ENCODE assay signal across 4 worm cellular contexts in the genomic region with DNA sequence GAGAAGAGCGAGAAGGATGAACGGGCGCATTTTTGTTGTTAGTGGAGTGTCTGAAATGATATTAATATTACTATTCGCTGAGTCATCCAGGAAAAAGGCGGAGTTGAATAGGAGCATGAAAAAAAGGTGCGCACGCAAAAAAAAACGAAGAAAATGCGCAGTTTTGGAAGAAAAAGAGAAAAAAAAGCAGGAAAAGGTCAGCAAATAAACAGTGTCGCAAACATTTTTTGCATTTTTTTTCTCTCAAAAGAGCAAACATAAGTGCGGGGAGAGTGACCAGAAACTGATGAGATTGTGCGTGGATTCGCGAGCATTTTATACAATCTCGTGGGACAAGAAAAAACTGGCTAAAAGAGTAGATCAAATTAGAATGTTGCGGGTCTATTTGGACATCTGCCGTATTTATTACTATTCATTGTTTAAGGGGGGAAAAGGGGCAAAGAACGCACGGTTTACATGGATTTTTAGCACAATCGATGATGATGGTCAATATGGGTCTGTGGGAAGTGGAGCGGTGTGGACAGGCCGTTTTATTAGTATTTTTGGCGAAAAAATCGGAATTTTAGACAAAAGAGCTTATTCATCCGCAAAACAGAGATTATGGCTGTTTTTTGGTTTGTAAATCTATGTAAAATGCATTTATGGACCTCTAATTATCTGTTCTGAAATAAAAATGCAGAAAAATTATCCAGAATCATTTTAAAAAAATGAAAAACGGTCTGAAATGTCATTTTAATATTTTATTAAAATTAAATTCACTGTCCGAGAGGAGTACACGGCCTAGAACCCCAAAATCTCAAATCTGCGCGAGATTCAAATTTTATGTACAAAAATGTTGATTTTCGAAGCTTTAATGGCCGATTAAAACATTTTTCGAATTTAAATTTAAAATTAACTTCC.
TF ChIP-seq lines count a peak whose summit lies in the region.

A gene (minus strand): TSS at position 51 of the 900 bp plus-strand sequence.

TF ChIP-seq in whole organism, L1 larva, 84 proteins besides CTCF, POLR2A, EP300 and RAD21:
- TF ChIP-seq efl-1 (optimal IDR thresholded peaks at IDR 0.05; lab: Kevin White, UChicago) (peak; percentile 52 to 58), efl-1 (GFP tag; optimal IDR thresholded peaks at IDR 0.05 in 1 of 2; lab: Kevin White, UChicago) (peak; percentile 54 to 95), lin-35 (GFP tag; optimal IDR thresholded peaks at IDR 0.05; lab: Kevin White, UChicago) (peak in 1 of 2 experiments; percentile 59), snpc-4 (tag; optimal IDR thresholded peaks at IDR 0.05; lab: Kevin White, UChicago) (no peak), C16A3.4 (tag; optimal IDR thresholded peaks at IDR 0.05; lab: Kevin White, UChicago) (peak; percentile 4), unc-62 (GFP tag; optimal IDR thresholded peaks at IDR 0.05; lab: Kevin White, UChicago) (no peak), nhr-47 (tag; optimal IDR thresholded peaks at IDR 0.05; lab: Kevin White, UChicago) (no peak), dpl-1 (GFP tag; optimal IDR thresholded peaks at IDR 0.05; lab: Kevin White, UChicago) (peak; percentile 22 to 61 (median 51)), egl-27 (tag; optimal IDR thresholded peaks at IDR 0.05; lab: Kevin White, UChicago) (no peak), zip-4 (GFP tag; optimal IDR thresholded peaks at IDR 0.05; lab: Kevin White, UChicago) (no peak), pax-3 (tag; optimal IDR thresholded peaks at IDR 0.05; lab: Kevin White, UChicago) (no peak), lir-3 (tag; optimal IDR thresholded peaks at IDR 0.05; lab: Kevin White, UChicago; ENCODE audit: poor library complexity) (peak; percentile 3)
TF ChIP-seq in whole organism, L1 larva: peak in this region for 5.

TF ChIP-seq in whole organism, L2 larva, 48 proteins besides CTCF, POLR2A, EP300 and RAD21:
- no peak for TF ChIP-seq alr-1 (tag; optimal IDR thresholded peaks at IDR 0.05; lab: Kevin White, UChicago)
- no peak for TF ChIP-seq nhr-6 (tag; optimal IDR thresholded peaks at IDR 0.05; lab: Kevin White, UChicago)
- no peak for TF ChIP-seq mdl-1 (tag; optimal IDR thresholded peaks at IDR 0.05; lab: Kevin White, UChicago)
- no peak for TF ChIP-seq sma-3 (GFP tag; optimal IDR thresholded peaks at IDR 0.05; lab: Kevin White, UChicago)
- peak; percentile 10 for TF ChIP-seq C34F6.9 (tag; optimal IDR thresholded peaks at IDR 0.05; lab: Kevin White, UChicago)
- no peak for TF ChIP-seq lin-39 (tag; optimal IDR thresholded peaks at IDR 0.05; lab: Kevin White, UChicago)
- no peak for TF ChIP-seq Y55F3AM.14 (GFP tag; optimal IDR thresholded peaks at IDR 0.05; lab: Kevin White, UChicago)
- no peak for TF ChIP-seq elt-1 (tag; optimal IDR thresholded peaks at IDR 0.05; lab: Kevin White, UChicago)
- TF ChIP-seq skn-1 (tag; optimal IDR thresholded peaks at IDR 0.05; lab: Kevin White, UChicago): no peak
- no peak for TF ChIP-seq ztf-1 (GFP tag; conservative IDR thresholded peaks at IDR 0.05; lab: Robert Waterston, UW)
- no peak for TF ChIP-seq ceh-16 (tag; optimal IDR thresholded peaks at IDR 0.05; lab: Kevin White, UChicago)
- no peak for TF ChIP-seq ztf-11 (tag; optimal IDR thresholded peaks at IDR 0.05; lab: Kevin White, UChicago)
- peak; percentile 64 for TF ChIP-seq gmeb-1 (tag; optimal IDR thresholded peaks at IDR 0.05; lab: Kevin White, UChicago)
- TF ChIP-seq sma-9 (GFP tag; optimal IDR thresholded peaks at IDR 0.05; lab: Kevin White, UChicago): no peak
- no peak for TF ChIP-seq sma-9 (tag; optimal IDR thresholded peaks at IDR 0.05; lab: Kevin White, UChicago)
TF ChIP-seq in whole organism, L2 larva: peak in this region for 2.

TF ChIP-seq in whole organism, L4 larva, 104 proteins besides CTCF, POLR2A, EP300 and RAD21:
- TF ChIP-seq dpl-1 (GFP tag; optimal IDR thresholded peaks at IDR 0.05; lab: Kevin White, UChicago) (peak; percentile 12), unc-62 (GFP tag; optimal IDR thresholded peaks at IDR 0.05 in 1 of 2; lab: Kevin White, UChicago) (peak in 1 of 2 experiments; percentile 4), unc-62 (tag; optimal IDR thresholded peaks at IDR 0.05; lab: Kevin White, UChicago) (no peak), F26F4.8 (GFP tag; conservative IDR thresholded peaks at IDR 0.05; lab: Robert Waterston, UW) (no peak)

TF ChIP-seq in whole organism, young adult, 124 proteins besides CTCF, POLR2A, EP300 and RAD21:
- TF ChIP-seq attf-6 (GFP tag; IDR thresholded peaks at IDR 0.05; lab: Robert Waterston, UW): no peak
- no peak for TF ChIP-seq F39B2.1 (GFP tag; IDR thresholded peaks at IDR 0.05; lab: Robert Waterston, UW)
- peak; percentile 17 for TF ChIP-seq dpl-1 (GFP tag; optimal IDR thresholded peaks at IDR 0.05; lab: Kevin White, UChicago)
- peak; percentile 36; the same call in 1 of the 2 replicates for TF ChIP-seq D2030.7 (GFP tag; IDR thresholded peaks at IDR 0.05; lab: Robert Waterston, UW)
- no peak for TF ChIP-seq T26A5.8 (tag; optimal IDR thresholded peaks at IDR 0.05; lab: Kevin White, UChicago)
- TF ChIP-seq bed-1 (GFP tag; IDR thresholded peaks at IDR 0.05; lab: Robert Waterston, UW): no peak
- no peak for TF ChIP-seq F23B12.7 (tag; optimal IDR thresholded peaks at IDR 0.05; lab: Kevin White, UChicago; ENCODE audit: insufficient read depth)
- peak; percentile 53 for TF ChIP-seq madf-8 (GFP tag; conservative IDR thresholded peaks at IDR 0.05; lab: Robert Waterston, UW)
- peak; percentile 52; the same call in 1 of the 2 replicates for TF ChIP-seq aptf-2 (GFP tag; conservative IDR thresholded peaks at IDR 0.05; lab: Robert Waterston, UW)
- peak; percentile 76 for TF ChIP-seq madf-6 (GFP tag; IDR thresholded peaks at IDR 0.05; lab: Robert Waterston, UW)
- no peak for TF ChIP-seq nfyb-1 (GFP tag; IDR thresholded peaks at IDR 0.05; lab: Robert Waterston, UW)
- TF ChIP-seq gei-17 (GFP tag; optimal IDR thresholded peaks at IDR 0.05; lab: Kevin White, UChicago): no peak
- peak; percentile 56 for TF ChIP-seq xnd-1 (tag; optimal IDR thresholded peaks at IDR 0.05; lab: Kevin White, UChicago)
- TF ChIP-seq ztf-28 (GFP tag; IDR thresholded peaks at IDR 0.05; lab: Robert Waterston, UW): 0 out of 2 replicates have a peak, but pooled peaks have one; percentile 61
- TF ChIP-seq B0336.3 (GFP tag; IDR thresholded peaks at IDR 0.05; lab: Robert Waterston, UW): peak; percentile 15; the same call in 1 of the 2 replicates
- peak; percentile 17 for TF ChIP-seq lin-54 (GFP tag; optimal IDR thresholded peaks at IDR 0.05; lab: Kevin White, UChicago)
- peak; percentile 26 for TF ChIP-seq efl-1 (GFP tag; optimal IDR thresholded peaks at IDR 0.05; lab: Kevin White, UChicago)
- TF ChIP-seq pha-4 (tag; optimal IDR thresholded peaks at IDR 0.05; lab: Kevin White, UChicago): no peak
- TF ChIP-seq hmg-1.2 (GFP tag; IDR thresholded peaks at IDR 0.05; lab: Robert Waterston, UW): 0 out of 2 replicates have a peak, but pooled peaks have one; percentile 6
TF ChIP-seq in whole organism, young adult: peak in this region for 11.
